Worm (Caenorhabditis elegans) whole organism, young adult: Measurements from ENCODE around the gene srx-93.

Experiments
- C06A6.2 ChIP-seq: fragments of 200-800 bp; sonication (Bioruptor generic); conservative IDR thresholded peaks from 2 replicates; pipeline ENCODE4 v1.3.6; 2022; ENCODE audit warnings: missing genetic modification characterization, missing compliant biosample characterization
- F49E8.2 ChIP-seq: sonication (generic microtip); optimal IDR thresholded peaks from 3 replicates; lab custom pipeline; 2017; ENCODE audit warnings: missing genetic modification characterization, mild to moderate bottlenecking, missing compliant biosample characterization, antibody characterized with exemption, moderate library complexity; ENCODE audit not compliant: insufficient read depth
- ama-1 ChIP-seq, 3 experiments: fragments of 150-350 bp in 1 of 3; sonication (generic microtip) in 2 of 3; optimal IDR thresholded peaks; 2 replicates each; lab custom pipeline; 2014 to 2018; ENCODE audit warnings: missing biosample characterization in 2 of 3, missing genetic modification characterization in 2 of 3, missing genetic modification reagents in 2 of 3
- bed-2 ChIP-seq: fragments of 200-800 bp; sonication (Bioruptor generic); IDR thresholded peaks from 2 replicates; pipeline ENCODE4 v1.3.6; 2022; ENCODE audit warnings: missing genetic modification reagents, missing genetic modification characterization, missing compliant biosample characterization
- ceh-79 ChIP-seq: sonication (generic microtip); optimal IDR thresholded peaks from 2 replicates; lab custom pipeline; 2017; ENCODE audit warnings: mild to moderate bottlenecking, missing genetic modification characterization, missing compliant biosample characterization
- chd-7 ChIP-seq: sonication (generic microtip); optimal IDR thresholded peaks from 2 replicates; lab custom pipeline; 2016; ENCODE audit warnings: mild to moderate bottlenecking, missing genetic modification characterization, moderate library complexity, missing compliant biosample characterization
- egl-18 ChIP-seq: fragments of 200-800 bp; sonication (Bioruptor generic); IDR thresholded peaks from 2 replicates; pipeline ENCODE4 v1.3.6; 2022; ENCODE audit warnings: missing genetic modification reagents, missing genetic modification characterization, missing compliant biosample characterization
- hmg-1.2 ChIP-seq: fragments of 200-800 bp; sonication (Bioruptor generic); IDR thresholded peaks from 2 replicates; pipeline ENCODE4 v1.3.6; 2022; ENCODE audit warnings: missing genetic modification reagents, missing genetic modification characterization, missing compliant biosample characterization
- madf-3 ChIP-seq: fragments of 200-800 bp; sonication (Bioruptor generic); IDR thresholded peaks from 2 replicates; pipeline ENCODE4 v1.3.6; 2022; ENCODE audit warnings: missing genetic modification reagents, missing genetic modification characterization, missing compliant biosample characterization
- nfyb-1 ChIP-seq: fragments of 200-800 bp; sonication (Bioruptor generic); IDR thresholded peaks from 2 replicates; pipeline ENCODE4 v1.3.6; 2022; ENCODE audit warnings: missing genetic modification reagents, missing genetic modification characterization, missing compliant biosample characterization
- tlf-1 ChIP-seq: fragments of 200-800 bp; sonication (Bioruptor generic); optimal IDR thresholded peaks from 2 replicates; lab custom pipeline; 2018; ENCODE audit warnings: mild to moderate bottlenecking, missing genetic modification characterization, missing compliant biosample characterization
- unc-130 ChIP-seq: sonication (generic microtip); optimal IDR thresholded peaks from 2 replicates; lab custom pipeline; 2016; ENCODE audit warnings: missing genetic modification reagents, missing genetic modification characterization, missing compliant biosample characterization

DNA sequence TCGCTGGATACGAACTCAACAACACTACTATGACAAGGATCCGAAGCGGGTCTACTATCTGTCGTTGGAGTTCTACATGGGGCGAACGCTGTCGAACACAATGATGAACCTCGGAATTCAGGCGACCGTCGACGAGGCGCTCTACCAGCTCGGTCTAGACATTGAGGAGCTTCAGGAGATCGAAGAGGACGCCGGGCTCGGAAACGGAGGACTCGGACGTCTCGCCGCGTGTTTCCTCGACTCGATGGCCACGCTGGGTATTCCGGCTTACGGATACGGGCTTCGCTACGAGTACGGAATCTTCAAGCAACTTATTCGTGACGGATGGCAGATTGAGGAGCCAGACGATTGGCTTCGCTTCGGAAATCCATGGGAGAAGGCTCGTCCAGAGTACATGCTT lies 38.9 kb downstream of the srx-93 start:
- TF ChIP-seq bed-2 (GFP tag; lab: Robert Waterston, UW) = no peak
- no peak for TF ChIP-seq egl-18
- TF ChIP-seq F49E8.2 = no peak
- TF ChIP-seq madf-3 (GFP tag; lab: Robert Waterston, UW) = no peak
- TF ChIP-seq unc-130 (GFP tag; lab: Kevin White, UChicago) = no peak
- TF ChIP-seq tlf-1 (GFP tag; lab: Kevin White, UChicago) = no peak
- TF ChIP-seq C06A6.2 (GFP tag; lab: Robert Waterston, UW) = no peak
- TF ChIP-seq ceh-79 = no peak
- no peak for TF ChIP-seq hmg-1.2 (GFP tag; lab: Robert Waterston, UW)
- no peak for TF ChIP-seq nfyb-1 (GFP tag; lab: Robert Waterston, UW)
- TF ChIP-seq ama-1 (optimal IDR thresholded peaks at IDR 0.05; lab: Kevin White, UChicago) = no peak
- TF ChIP-seq ama-1 (GFP tag; optimal IDR thresholded peaks at IDR 0.05; lab: Kevin White, UChicago) = no peak
- TF ChIP-seq chd-7 (tag; lab: Kevin White, UChicago) = no peak
